Worm (Caenorhabditis elegans) whole organism, L1 larva: Measurements from ENCODE around the gene sas-4.

Experiments
- ceh-63 ChIP-seq: fragments of 200-800 bp; sonication (Bioruptor generic); optimal IDR thresholded peaks from 2 replicates; lab custom pipeline; 2018; ENCODE audit warnings: mild to moderate bottlenecking, missing genetic modification characterization, missing compliant biosample characterization
- fkh-10 ChIP-seq: sonication (generic microtip); optimal IDR thresholded peaks from 2 replicates; lab custom pipeline; 2017; ENCODE audit warnings: missing biosample characterization, missing genetic modification reagents, missing genetic modification characterization
- fkh-4 ChIP-seq: sonication (generic microtip); optimal IDR thresholded peaks from 2 replicates; lab custom pipeline; 2016; ENCODE audit warnings: missing compliant biosample characterization, missing genetic modification characterization, borderline replicate concordance
- lin-35 ChIP-seq, 2 experiments: fragments of 150-350 bp; optimal IDR thresholded peaks; 2 replicates each; lab custom pipeline; 2014; ENCODE audit warnings: missing biosample characterization in 2 of 2, missing genetic modification characterization in 2 of 2, missing genetic modification reagents in 2 of 2
- lin-39 ChIP-seq: fragments of 150-350 bp; optimal IDR thresholded peaks from 2 replicates; lab custom pipeline; 2014; ENCODE audit warnings: missing biosample characterization, missing genetic modification reagents, missing genetic modification characterization
- mab-9 ChIP-seq: fragments of 200-800 bp; sonication (Bioruptor generic); IDR thresholded peaks from 2 replicates; pipeline ENCODE4 v1.3.6; 2022; ENCODE audit warnings: missing genetic modification reagents, missing genetic modification characterization, missing compliant biosample characterization
- mdl-1 ChIP-seq, 2 experiments: fragments of 150-350 bp; optimal IDR thresholded peaks; 2 replicates each; lab custom pipeline; 2014 to 2017; ENCODE audit warnings: missing biosample characterization in 2 of 2, missing genetic modification characterization in 2 of 2, inconsistent platforms in 1 of 2
- mep-1 ChIP-seq: fragments of 150-350 bp; optimal IDR thresholded peaks from 2 replicates; lab custom pipeline; 2014; ENCODE audit warnings: missing biosample characterization, missing genetic modification characterization
- nhr-11 ChIP-seq: fragments of 150-350 bp; optimal IDR thresholded peaks from 2 replicates; lab custom pipeline; 2014; ENCODE audit warnings: missing biosample characterization, missing genetic modification characterization
- snpc-4 ChIP-seq: fragments of 150-350 bp; optimal IDR thresholded peaks from 2 replicates; lab custom pipeline; 2014; ENCODE audit warnings: missing biosample characterization, missing genetic modification characterization
- sox-4 ChIP-seq: sonication (generic microtip); optimal IDR thresholded peaks from 2 replicates; lab custom pipeline; 2016; ENCODE audit warnings: missing genetic modification characterization, missing compliant biosample characterization
- tbx-2 ChIP-seq: sonication (generic microtip); optimal IDR thresholded peaks from 2 replicates; lab custom pipeline; 2016; ENCODE audit warnings: missing genetic modification characterization, missing compliant biosample characterization
- zag-1 ChIP-seq: fragments of 150-350 bp; optimal IDR thresholded peaks from 2 replicates; lab custom pipeline; 2014; ENCODE audit warnings: missing biosample characterization, missing genetic modification characterization

DNA sequence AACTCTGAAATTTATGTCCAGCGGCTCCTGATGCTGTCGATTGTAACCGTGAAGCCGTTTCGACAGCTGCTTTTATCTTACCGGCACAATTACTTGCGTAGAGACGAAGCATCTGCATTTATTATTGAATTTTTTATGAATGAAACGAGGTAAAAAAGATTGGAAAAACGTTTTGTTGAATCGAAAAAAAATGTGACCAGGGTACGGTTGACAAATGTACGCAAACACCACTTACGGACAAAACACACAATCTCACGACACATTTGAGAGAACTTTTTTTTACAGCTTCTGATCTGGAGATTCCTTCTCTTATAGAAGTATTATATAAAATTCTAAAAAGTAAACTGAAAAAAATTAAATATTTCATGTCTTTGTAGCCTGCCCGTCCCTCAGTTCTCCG is 13.4 kb upstream of the sas-4 start, which contains the start of the genes mrps-18A and ZC262.2:
- TF ChIP-seq lin-35 (GFP tag; optimal IDR thresholded peaks at IDR 0.05; lab: Kevin White, UChicago) = peak; percentile 60 to 76
- no peak for TF ChIP-seq ceh-63
- TF ChIP-seq mep-1 = peak; percentile 66
- peak; percentile 0 for TF ChIP-seq tbx-2 (tag; lab: Kevin White, UChicago)
- TF ChIP-seq snpc-4 (tag; lab: Kevin White, UChicago) = no peak
- TF ChIP-seq fkh-10 (GFP tag; lab: Kevin White, UChicago) = no peak
- TF ChIP-seq fkh-4 (tag; lab: Kevin White, UChicago) = no peak
- no peak for TF ChIP-seq nhr-11 (tag; lab: Kevin White, UChicago)
- TF ChIP-seq lin-39 (tag; lab: Kevin White, UChicago) = no peak
- TF ChIP-seq sox-4 (tag; lab: Kevin White, UChicago) = no peak
- TF ChIP-seq mdl-1 (tag; optimal IDR thresholded peaks at IDR 0.05; lab: Kevin White, UChicago) = no peak
- TF ChIP-seq zag-1 = no peak
- no peak for TF ChIP-seq mab-9 (GFP tag; lab: Robert Waterston, UW)
